Worm (Caenorhabditis elegans) whole organism, L3 larva: Measurements from ENCODE around the gene haf-3.

ENCODE experiments used
- R02D3.7 ChIP-seq: fragments of 150-350 bp; optimal IDR thresholded peaks from 2 replicates; lab custom pipeline; 2014; ENCODE audit warnings: missing biosample characterization, missing genetic modification characterization
- ZK546.5 ChIP-seq: sonication (generic microtip); optimal IDR thresholded peaks from 2 replicates; lab custom pipeline; 2017; ENCODE audit warnings: missing biosample characterization, missing genetic modification characterization
- aly-2 ChIP-seq: fragments of 150-350 bp; optimal IDR thresholded peaks from 2 replicates; lab custom pipeline; 2014; ENCODE audit warnings: missing biosample characterization, missing genetic modification characterization
- ama-1 ChIP-seq: fragments of 150-350 bp; optimal IDR thresholded peaks from 2 replicates; lab custom pipeline; 2018
- ceh-16 ChIP-seq: sonication (generic microtip); optimal IDR thresholded peaks from 2 replicates; lab custom pipeline; 2017; ENCODE audit warnings: missing biosample characterization, missing genetic modification characterization
- ceh-28 ChIP-seq: fragments of 150-350 bp; optimal IDR thresholded peaks from 2 replicates; lab custom pipeline; 2014; ENCODE audit warnings: missing biosample characterization, missing genetic modification reagents, missing genetic modification characterization
- ceh-82 ChIP-seq: fragments of 150-350 bp; optimal IDR thresholded peaks from 2 replicates; lab custom pipeline; 2014; ENCODE audit warnings: missing biosample characterization, missing genetic modification characterization
- ceh-9 ChIP-seq: sonication (generic microtip); optimal IDR thresholded peaks from 2 replicates; lab custom pipeline; 2018; ENCODE audit warnings: missing biosample characterization, missing genetic modification characterization
- daf-12 ChIP-seq: fragments of 150-350 bp; optimal IDR thresholded peaks from 2 replicates; lab custom pipeline; 2014; ENCODE audit warnings: missing biosample characterization, missing genetic modification reagents, missing genetic modification characterization
- egl-5 ChIP-seq: fragments of 150-350 bp; optimal IDR thresholded peaks from 2 replicates; lab custom pipeline; 2017; ENCODE audit warnings: missing biosample characterization, missing genetic modification reagents, missing genetic modification characterization, inconsistent platforms
- elt-1 ChIP-seq: fragments of 150-350 bp; optimal IDR thresholded peaks from 2 replicates; lab custom pipeline; 2014; ENCODE audit warnings: missing biosample characterization, missing genetic modification characterization
- elt-2 ChIP-seq: sonication (generic microtip); optimal IDR thresholded peaks from 2 replicates; lab custom pipeline; 2016; ENCODE audit warnings: missing genetic modification reagents, mild to moderate bottlenecking, missing genetic modification characterization, missing compliant biosample characterization
- elt-3 ChIP-seq, 3 experiments: fragments of 150-350 bp in 1 of 3; sonication (generic microtip) in 2 of 3; optimal IDR thresholded peaks; 2 replicates in 2 of 3; 4 replicates in 1 of 3; lab custom pipeline; 2014 to 2017; ENCODE audit warnings: missing biosample characterization in 3 of 3, missing genetic modification characterization in 3 of 3
- eor-1 ChIP-seq, 2 experiments: fragments of 150-350 bp; optimal IDR thresholded peaks; 2 replicates each; lab custom pipeline; 2014 to 2018; ENCODE audit warnings: missing biosample characterization in 2 of 2, missing genetic modification characterization in 2 of 2
- fkh-10 ChIP-seq: sonication (generic microtip); optimal IDR thresholded peaks from 2 replicates; lab custom pipeline; 2017; ENCODE audit warnings: missing biosample characterization, missing genetic modification reagents, missing genetic modification characterization
- fkh-2 ChIP-seq: fragments of 150-350 bp; optimal IDR thresholded peaks from 2 replicates; lab custom pipeline; 2014; ENCODE audit warnings: missing biosample characterization, missing genetic modification reagents, missing genetic modification characterization
- hmg-11 ChIP-seq: sonication (generic microtip); optimal IDR thresholded peaks from 2 replicates; lab custom pipeline; 2016; ENCODE audit warnings: missing genetic modification characterization, missing compliant biosample characterization
- jun-1 ChIP-seq: fragments of 150-350 bp; optimal IDR thresholded peaks from 2 replicates; lab custom pipeline; 2014; ENCODE audit warnings: missing biosample characterization, missing genetic modification reagents, missing genetic modification characterization
- lin-39 ChIP-seq: fragments of 150-350 bp; optimal IDR thresholded peaks from 2 replicates; lab custom pipeline; 2018; ENCODE audit warnings: missing biosample characterization, missing genetic modification reagents, missing genetic modification characterization
- lsy-12 ChIP-seq: sonication (generic microtip); optimal IDR thresholded peaks from 2 replicates; lab custom pipeline; 2016; ENCODE audit warnings: mild to moderate bottlenecking, missing genetic modification characterization, missing compliant biosample characterization
- mdl-1 ChIP-seq: fragments of 150-350 bp; optimal IDR thresholded peaks from 2 replicates; lab custom pipeline; 2014; ENCODE audit warnings: missing biosample characterization, missing genetic modification characterization
- mml-1 ChIP-seq: fragments of 150-350 bp; sonication (generic microtip); optimal IDR thresholded peaks from 3 replicates; lab custom pipeline; 2014; ENCODE audit warnings: missing biosample characterization, missing genetic modification characterization
- nhr-11 ChIP-seq: fragments of 150-350 bp; optimal IDR thresholded peaks from 2 replicates; lab custom pipeline; 2014; ENCODE audit warnings: missing biosample characterization, missing genetic modification characterization
- nhr-12 ChIP-seq: fragments of 150-350 bp; optimal IDR thresholded peaks from 2 replicates; lab custom pipeline; 2014; ENCODE audit warnings: missing biosample characterization, missing genetic modification characterization
- nhr-23 ChIP-seq: fragments of 150-350 bp; optimal IDR thresholded peaks from 2 replicates; lab custom pipeline; 2014; ENCODE audit warnings: missing biosample characterization, missing genetic modification reagents, missing genetic modification characterization
- nhr-25 ChIP-seq: sonication (generic microtip); optimal IDR thresholded peaks from 2 replicates; lab custom pipeline; 2017; ENCODE audit warnings: missing biosample characterization, missing genetic modification characterization
- nhr-28 ChIP-seq: fragments of 150-350 bp; optimal IDR thresholded peaks from 2 replicates; lab custom pipeline; 2014; ENCODE audit warnings: missing biosample characterization, missing genetic modification characterization
- nhr-43 ChIP-seq: sonication (generic microtip); optimal IDR thresholded peaks from 2 replicates; lab custom pipeline; 2016; ENCODE audit warnings: mild to moderate bottlenecking, missing genetic modification characterization, missing compliant biosample characterization; ENCODE audit not compliant: poor library complexity, severe bottlenecking
- nhr-67 ChIP-seq: fragments of 150-350 bp; optimal IDR thresholded peaks from 2 replicates; lab custom pipeline; 2014; ENCODE audit warnings: missing biosample characterization, missing genetic modification characterization
- nhr-76 ChIP-seq: fragments of 150-350 bp; sonication (generic microtip); optimal IDR thresholded peaks from 5 replicates; lab custom pipeline; 2014; ENCODE audit warnings: missing biosample characterization, missing genetic modification characterization
- pha-4 ChIP-seq: fragments of 150-350 bp; optimal IDR thresholded peaks from 2 replicates; lab custom pipeline; 2014; ENCODE audit warnings: missing biosample characterization, missing genetic modification reagents, missing genetic modification characterization
- pqm-1 ChIP-seq: fragments of 150-350 bp; optimal IDR thresholded peaks from 2 replicates; lab custom pipeline; 2017; ENCODE audit warnings: missing biosample characterization, missing genetic modification characterization, inconsistent platforms
- sea-2 ChIP-seq: fragments of 150-350 bp; sonication (generic microtip); optimal IDR thresholded peaks from 4 replicates; lab custom pipeline; 2014; ENCODE audit warnings: missing biosample characterization, missing genetic modification reagents, missing genetic modification characterization
- skn-1 ChIP-seq: fragments of 150-350 bp; optimal IDR thresholded peaks from 2 replicates; lab custom pipeline; 2014; ENCODE audit warnings: missing biosample characterization, missing genetic modification characterization
- snpc-4 ChIP-seq: fragments of 150-350 bp; optimal IDR thresholded peaks from 2 replicates; lab custom pipeline; 2014; ENCODE audit warnings: missing biosample characterization, missing genetic modification characterization
- tbx-2 ChIP-seq: sonication (generic microtip); optimal IDR thresholded peaks from 2 replicates; lab custom pipeline; 2016; ENCODE audit warnings: mild to moderate bottlenecking, missing genetic modification characterization, missing compliant biosample characterization
- zag-1 ChIP-seq: fragments of 150-350 bp; optimal IDR thresholded peaks from 2 replicates; lab custom pipeline; 2014; ENCODE audit warnings: missing biosample characterization, missing genetic modification characterization

The haf-3 gene

DNA sequence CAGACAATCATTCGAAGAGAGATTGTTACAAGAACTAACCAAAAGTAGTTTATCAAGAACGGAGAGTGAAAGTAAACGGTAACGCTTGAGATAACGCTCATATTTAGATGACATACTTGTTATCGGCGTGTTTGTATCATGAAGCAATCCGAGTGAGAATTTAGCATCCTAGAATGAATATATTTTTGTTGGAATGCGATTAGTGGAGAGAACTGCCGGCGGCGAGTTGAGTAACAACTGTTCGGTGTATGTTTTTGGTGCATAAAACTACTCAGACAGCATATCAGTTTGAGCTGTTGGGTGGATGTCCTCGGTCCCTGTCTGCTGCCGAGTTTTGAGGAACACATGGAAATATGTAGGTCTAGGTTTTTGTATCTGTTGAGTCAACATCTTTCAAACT is 32.4 kb downstream of the haf-3 start, which contains the start of gene T23D5.3:
Gene T23D5.3 (minus strand): TSS at position 101 of the 400 bp plus-strand sequence.
- TF ChIP-seq zag-1 (tag; lab: Kevin White, UChicago): no peak
- TF ChIP-seq skn-1 (tag; lab: Kevin White, UChicago): no peak
- TF ChIP-seq ceh-28 (tag; lab: Kevin White, UChicago): no peak
- no peak for TF ChIP-seq nhr-25 (tag; lab: Kevin White, UChicago)
- TF ChIP-seq ama-1 (lab: Kevin White, UChicago): no peak
- TF ChIP-seq nhr-12 (tag; lab: Kevin White, UChicago): no peak
- no peak for TF ChIP-seq hmg-11
- no peak for TF ChIP-seq ZK546.5 (tag; lab: Kevin White, UChicago)
- TF ChIP-seq R02D3.7 (tag; lab: Kevin White, UChicago): no peak
- TF ChIP-seq nhr-23: no peak
- no peak for TF ChIP-seq elt-2 (tag; lab: Kevin White, UChicago)
- no peak for TF ChIP-seq mml-1 (tag; lab: Kevin White, UChicago)
- no peak for TF ChIP-seq jun-1 (tag; lab: Kevin White, UChicago)
- TF ChIP-seq ceh-82 (tag; lab: Kevin White, UChicago): no peak
- no peak for TF ChIP-seq mdl-1 (tag; lab: Kevin White, UChicago)
- TF ChIP-seq egl-5 (tag; lab: Kevin White, UChicago): no peak
- no peak for TF ChIP-seq nhr-67 (tag; lab: Kevin White, UChicago)
- no peak for TF ChIP-seq elt-1 (tag; lab: Kevin White, UChicago)
- no peak for TF ChIP-seq pqm-1 (tag; lab: Kevin White, UChicago)

DNA sequence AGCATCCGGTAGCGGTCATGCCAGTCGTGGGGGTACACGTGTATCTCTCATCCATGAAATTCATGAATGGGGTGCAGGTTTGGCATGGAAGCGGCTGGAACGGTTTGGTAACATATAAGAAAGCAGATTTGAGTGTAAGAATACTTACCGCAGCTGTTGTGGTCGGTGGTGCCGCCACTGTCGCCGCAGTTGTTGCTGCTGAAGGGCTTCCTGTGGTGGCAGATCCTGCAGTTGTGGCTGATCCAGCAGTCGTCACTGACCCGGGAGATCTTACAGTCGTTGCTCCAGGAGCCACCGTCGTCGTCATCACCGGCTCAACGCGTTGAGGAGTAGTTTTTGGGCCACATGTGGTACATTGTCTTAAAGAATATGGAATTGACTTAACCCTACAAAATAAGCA is 33.0 kb downstream of the haf-3 start:
- no peak for TF ChIP-seq nhr-76 (tag; lab: Kevin White, UChicago)
- TF ChIP-seq nhr-11 (tag; lab: Kevin White, UChicago): no peak
- no peak for TF ChIP-seq fkh-2 (tag; lab: Kevin White, UChicago)
- no peak for TF ChIP-seq ceh-16 (tag; lab: Kevin White, UChicago)

DNA sequence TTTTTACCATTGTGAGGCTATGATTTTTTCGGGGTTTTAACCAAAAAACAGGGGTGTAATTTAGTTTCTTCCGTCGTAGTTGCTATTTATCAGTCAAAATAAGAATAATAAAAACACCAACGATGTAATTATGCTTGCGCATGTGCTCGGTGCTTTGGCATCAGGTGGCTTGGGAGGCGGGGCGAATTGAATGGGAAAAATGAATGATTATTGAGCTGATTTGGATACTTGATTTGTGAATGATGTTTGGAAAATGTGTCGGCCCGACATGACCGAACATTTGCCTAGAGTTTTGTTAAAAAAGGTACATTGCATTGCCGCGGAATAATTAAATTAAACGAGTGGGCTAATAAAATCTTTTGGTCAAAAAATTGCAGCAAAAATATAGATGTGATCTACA is 33.8 kb downstream of the haf-3 start, which contains the start of gene str-38:
Gene str-38 (minus strand): TSS at position 101 of the 400 bp plus-strand sequence.
- no peak for TF ChIP-seq mdl-1 (tag; lab: Kevin White, UChicago)
- TF ChIP-seq, all 47 proteins: peak for 0

DNA sequence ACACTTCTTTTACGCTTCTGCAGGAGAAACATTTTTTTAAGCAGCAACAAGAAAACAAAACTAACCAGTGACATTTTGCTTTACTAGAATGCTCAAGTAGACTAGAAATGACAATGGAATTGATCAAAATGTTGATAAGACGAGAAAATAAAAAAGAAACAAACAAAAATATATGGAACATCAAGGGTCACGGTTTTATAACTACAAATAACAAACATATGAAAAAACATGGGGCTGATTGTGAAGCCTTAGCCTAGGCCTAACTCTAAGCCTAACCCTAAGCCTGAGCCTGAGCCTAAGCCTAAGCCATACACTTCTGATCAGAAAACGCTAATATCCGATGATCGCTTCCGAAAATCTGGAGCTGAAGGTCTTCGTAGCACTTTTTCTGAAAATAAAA is 35.5 kb downstream of the haf-3 start, which contains the start of gene Y6E2A.10:
Gene Y6E2A.10 (minus strand): TSS at position 101 of the 400 bp plus-strand sequence.
- TF ChIP-seq elt-3 (tag; optimal IDR thresholded peaks at IDR 0.05; lab: Kevin White, UChicago) (no peak), eor-1 (tag; optimal IDR thresholded peaks at IDR 0.05; lab: Kevin White, UChicago) (no peak), ceh-9 (tag; lab: Kevin White, UChicago) (no peak), fkh-2 (tag; lab: Kevin White, UChicago) (no peak), nhr-25 (tag; lab: Kevin White, UChicago) (no peak), lsy-12 (no peak), nhr-67 (tag; lab: Kevin White, UChicago) (no peak), nhr-12 (tag; lab: Kevin White, UChicago) (no peak), zag-1 (tag; lab: Kevin White, UChicago) (no peak), jun-1 (tag; lab: Kevin White, UChicago) (no peak), nhr-28 (tag; lab: Kevin White, UChicago) (no peak), ceh-82 (tag; lab: Kevin White, UChicago) (no peak)

DNA sequence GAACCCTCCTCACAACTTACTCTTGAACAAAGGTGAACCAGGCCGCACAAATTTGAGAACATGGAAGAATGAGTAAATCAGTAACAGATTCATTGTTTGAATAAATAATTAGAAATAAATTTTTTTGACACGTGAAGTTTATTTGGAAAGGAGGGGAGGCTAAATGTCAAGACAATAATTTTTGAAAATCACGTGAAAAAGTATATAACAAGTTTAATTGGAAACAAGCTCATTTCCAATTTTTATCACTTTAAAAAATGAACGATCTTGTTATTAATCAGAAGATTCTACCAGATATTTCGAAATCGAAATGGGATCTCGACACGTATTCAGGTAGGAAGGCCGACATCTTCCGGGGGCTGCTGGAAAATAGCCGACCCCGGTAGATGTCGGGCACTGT is 39.4 kb downstream of the haf-3 start, which contains the start of the genes irld-57 and sfxn-1.3:
Gene irld-57 (minus strand): TSS at position 101 of the 400 bp plus-strand sequence.
Gene sfxn-1.3 (plus strand): TSS at position 232 of the 400 bp plus-strand sequence.
- TF ChIP-seq daf-12 (tag; lab: Kevin White, UChicago) (no peak), lin-39 (tag; lab: Kevin White, UChicago) (no peak), fkh-2 (tag; lab: Kevin White, UChicago) (no peak), fkh-10 (no peak), pha-4 (tag; lab: Kevin White, UChicago) (no peak), tbx-2 (tag; lab: Kevin White, UChicago) (no peak), ama-1 (lab: Kevin White, UChicago) (no peak), nhr-28 (tag; lab: Kevin White, UChicago) (no peak), sea-2 (GFP tag; lab: Kevin White, UChicago) (no peak), snpc-4 (tag; lab: Kevin White, UChicago) (no peak), mml-1 (tag; lab: Kevin White, UChicago) (no peak), aly-2 (tag; lab: Kevin White, UChicago) (no peak), hmg-11 (no peak), jun-1 (tag; lab: Kevin White, UChicago) (no peak), ceh-82 (tag; lab: Kevin White, UChicago) (no peak), nhr-23 (no peak), ceh-9 (tag; lab: Kevin White, UChicago) (no peak), nhr-43 (tag; lab: Kevin White, UChicago) (no peak), elt-1 (tag; lab: Kevin White, UChicago) (no peak)
